Fruit fly (Drosophila melanogaster) whole organism, prepupa: ENCODE data around the gene CG11723.

ENCODE experiments used
- CG10669 ChIP-seq: fragments of 200-800 bp; sonication (Bioruptor generic); optimal IDR thresholded peaks from 3 replicates; lab custom pipeline; 2018; ENCODE audit warnings: missing biosample characterization, mild to moderate bottlenecking, missing genetic modification characterization, moderate library complexity
- CG6854 ChIP-seq: fragments of 200-800 bp; sonication (Bioruptor generic); optimal IDR thresholded peaks from 2 replicates; lab custom pipeline; 2017; ENCODE audit warnings: missing biosample characterization, mild to moderate bottlenecking, missing genetic modification characterization
- CG9139 ChIP-seq: fragments of 200-800 bp; sonication (Bioruptor generic); optimal IDR thresholded peaks from 3 replicates; lab custom pipeline; 2017; ENCODE audit warnings: missing biosample characterization, mild to moderate bottlenecking, missing genetic modification characterization
- Hr39 ChIP-seq: fragments of 200-800 bp; sonication (Bioruptor generic); optimal IDR thresholded peaks from 2 replicates; lab custom pipeline; 2016; ENCODE audit warnings: missing biosample characterization, missing genetic modification characterization

DNA sequence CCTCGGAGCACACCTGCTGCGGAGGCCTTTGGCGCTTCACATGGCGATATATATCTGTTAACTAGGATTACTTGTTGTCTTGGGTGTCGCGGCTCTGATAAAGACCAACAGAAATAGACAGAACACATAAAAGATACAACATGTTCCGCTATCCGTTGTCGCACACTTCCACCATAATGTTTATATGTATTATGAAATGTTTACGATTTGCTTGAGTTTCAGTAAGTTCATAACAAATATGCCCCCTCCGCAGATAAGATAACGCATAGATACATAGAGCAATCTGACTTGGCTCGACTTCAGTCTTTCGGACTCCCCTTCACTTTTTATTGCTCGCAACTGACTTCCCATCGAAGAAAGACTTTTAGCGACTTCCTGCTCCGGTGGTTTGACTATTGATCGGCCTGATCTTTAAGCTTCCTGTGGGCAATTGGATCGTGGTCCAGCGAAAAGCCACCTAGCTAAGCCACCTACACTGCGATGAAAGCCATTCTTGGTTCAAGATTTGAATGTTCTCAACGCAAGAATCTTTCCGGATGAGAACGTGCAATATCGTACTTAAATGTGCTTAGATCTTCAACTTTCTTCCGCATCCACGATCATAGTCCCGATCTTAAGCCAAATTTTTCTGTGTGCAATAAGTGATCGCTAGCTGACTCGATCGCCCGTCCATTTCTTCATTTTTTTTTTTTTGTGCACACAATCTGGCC, 21.3 kb upstream of the CG11723 start:
- TF ChIP-seq CG6854 (GFP tag; lab: Kevin White, UChicago) (no peak), Hr39 (no peak), CG10669 (GFP tag; lab: Kevin White, UChicago) (peak; percentile 64), CG9139 (GFP tag; lab: Kevin White, UChicago) (no peak)
